Worm (Caenorhabditis elegans) whole organism, L2 larva: ENCODE data around the gene Y57A10C.9.

Experiments
- C34F6.9 ChIP-seq: fragments of 150-350 bp; optimal IDR thresholded peaks from 2 replicates; lab custom pipeline; 2014; ENCODE audit warnings: missing biosample characterization, missing genetic modification characterization
- F13H6.1 ChIP-seq: sonication (generic microtip); optimal IDR thresholded peaks from 2 replicates; lab custom pipeline; 2016; ENCODE audit warnings: missing genetic modification characterization, missing compliant biosample characterization
- Y55F3AM.14 ChIP-seq: fragments of 200-800 bp; sonication (Bioruptor generic); optimal IDR thresholded peaks from 2 replicates; lab custom pipeline; 2018; ENCODE audit warnings: mild to moderate bottlenecking, missing genetic modification characterization, missing compliant biosample characterization
- ZK546.5 ChIP-seq: sonication (generic microtip); optimal IDR thresholded peaks from 2 replicates; lab custom pipeline; 2017; ENCODE audit warnings: missing biosample characterization, missing genetic modification characterization
- alr-1 ChIP-seq: fragments of 150-350 bp; optimal IDR thresholded peaks from 2 replicates; lab custom pipeline; 2014; ENCODE audit warnings: missing biosample characterization, missing genetic modification characterization
- aly-2 ChIP-seq: fragments of 150-350 bp; optimal IDR thresholded peaks from 2 replicates; lab custom pipeline; 2014; ENCODE audit warnings: missing biosample characterization, missing genetic modification characterization
- ama-1 ChIP-seq: fragments of 150-350 bp; optimal IDR thresholded peaks from 2 replicates; lab custom pipeline; 2018; ENCODE audit warnings: inconsistent platforms
- blmp-1 ChIP-seq: sonication (generic microtip); optimal IDR thresholded peaks from 2 replicates; lab custom pipeline; 2017; ENCODE audit warnings: missing genetic modification characterization, mild to moderate bottlenecking, missing compliant biosample characterization, antibody characterized with exemption, moderate library complexity; ENCODE audit not compliant: insufficient read depth
- ceh-16 ChIP-seq: fragments of 150-350 bp; optimal IDR thresholded peaks from 2 replicates; lab custom pipeline; 2014; ENCODE audit warnings: missing biosample characterization, missing genetic modification characterization
- ceh-82 ChIP-seq: fragments of 150-350 bp; optimal IDR thresholded peaks from 2 replicates; lab custom pipeline; 2014; ENCODE audit warnings: missing biosample characterization, missing genetic modification characterization
- dmd-4 ChIP-seq: sonication (generic microtip); optimal IDR thresholded peaks from 2 replicates; lab custom pipeline; 2017; ENCODE audit warnings: missing biosample characterization, missing genetic modification characterization
- elt-3 ChIP-seq: sonication (generic microtip); optimal IDR thresholded peaks from 2 replicates; lab custom pipeline; 2017; ENCODE audit warnings: missing biosample characterization, missing genetic modification characterization
- lin-11 ChIP-seq: fragments of 150-350 bp; sonication (generic microtip); optimal IDR thresholded peaks from 2 replicates; lab custom pipeline; 2014; ENCODE audit warnings: missing biosample characterization, missing genetic modification characterization, inconsistent platforms, mixed read lengths
- lin-13 ChIP-seq: fragments of 150-350 bp; optimal IDR thresholded peaks from 2 replicates; lab custom pipeline; 2014; ENCODE audit warnings: missing biosample characterization, missing genetic modification reagents, missing genetic modification characterization
- mab-5 ChIP-seq: fragments of 150-350 bp; optimal IDR thresholded peaks from 2 replicates; lab custom pipeline; 2014; ENCODE audit warnings: missing biosample characterization, missing genetic modification characterization
- mbf-1 ChIP-seq: sonication (generic microtip); optimal IDR thresholded peaks from 2 replicates; lab custom pipeline; 2017; ENCODE audit warnings: missing biosample characterization, missing genetic modification characterization
- nhr-10 ChIP-seq: sonication (generic microtip); optimal IDR thresholded peaks from 2 replicates; lab custom pipeline; 2017; ENCODE audit warnings: missing biosample characterization, missing genetic modification characterization
- nhr-11 ChIP-seq: fragments of 150-350 bp; optimal IDR thresholded peaks from 2 replicates; lab custom pipeline; 2014; ENCODE audit warnings: missing biosample characterization, missing genetic modification characterization
- nhr-12 ChIP-seq: fragments of 150-350 bp; optimal IDR thresholded peaks from 2 replicates; lab custom pipeline; 2014; ENCODE audit warnings: missing biosample characterization, missing genetic modification characterization
- nhr-129 ChIP-seq: fragments of 150-350 bp; optimal IDR thresholded peaks from 2 replicates; lab custom pipeline; 2014; ENCODE audit warnings: missing biosample characterization, missing genetic modification characterization
- nhr-21 ChIP-seq: fragments of 150-350 bp; optimal IDR thresholded peaks from 2 replicates; lab custom pipeline; 2014; ENCODE audit warnings: missing biosample characterization, missing genetic modification characterization
- nhr-25 ChIP-seq: fragments of 150-350 bp; sonication (generic microtip); optimal IDR thresholded peaks from 3 replicates; lab custom pipeline; 2014; ENCODE audit warnings: missing biosample characterization, missing genetic modification characterization
- nhr-6 ChIP-seq: fragments of 150-350 bp; optimal IDR thresholded peaks from 2 replicates; lab custom pipeline; 2014; ENCODE audit warnings: missing biosample characterization, missing genetic modification characterization
- nhr-77 ChIP-seq: fragments of 150-350 bp; optimal IDR thresholded peaks from 2 replicates; lab custom pipeline; 2014; ENCODE audit warnings: missing biosample characterization, missing genetic modification characterization
- peb-1 ChIP-seq: fragments of 150-350 bp; optimal IDR thresholded peaks from 2 replicates; lab custom pipeline; 2014; ENCODE audit warnings: missing biosample characterization, missing genetic modification characterization
- sem-4 ChIP-seq: fragments of 150-350 bp; optimal IDR thresholded peaks from 2 replicates; lab custom pipeline; 2014; ENCODE audit warnings: missing biosample characterization, missing genetic modification reagents, missing genetic modification characterization
- skn-1 ChIP-seq: sonication (generic microtip); optimal IDR thresholded peaks from 2 replicates; lab custom pipeline; 2017; ENCODE audit warnings: missing biosample characterization, missing genetic modification characterization
- sma-9 ChIP-seq, 2 experiments: fragments of 150-350 bp in 1 of 2; sonication (generic microtip) in 1 of 2; optimal IDR thresholded peaks; 2 replicates each; lab custom pipeline; 2014 to 2016; ENCODE audit warnings: missing genetic modification characterization in 2 of 2, mild to moderate bottlenecking in 1 of 2, missing biosample characterization in 1 of 2, missing compliant biosample characterization in 1 of 2, missing genetic modification reagents in 1 of 2, moderate library complexity in 1 of 2
- unc-39 ChIP-seq: fragments of 150-350 bp; optimal IDR thresholded peaks from 2 replicates; lab custom pipeline; 2014; ENCODE audit warnings: missing biosample characterization, missing genetic modification characterization
- unc-62 ChIP-seq: fragments of 150-350 bp; optimal IDR thresholded peaks from 2 replicates; lab custom pipeline; 2014; ENCODE audit warnings: missing biosample characterization, missing genetic modification reagents, missing genetic modification characterization
- zag-1 ChIP-seq: fragments of 150-350 bp; optimal IDR thresholded peaks from 2 replicates; lab custom pipeline; 2014; ENCODE audit warnings: missing biosample characterization, missing genetic modification characterization
- ztf-1 ChIP-seq: fragments of 200-800 bp; sonication (Bioruptor generic); conservative IDR thresholded peaks from 2 replicates; pipeline ENCODE4 v1.3.6; 2022; ENCODE audit warnings: missing genetic modification characterization, missing compliant biosample characterization

The Y57A10C.9 gene

ce11 chrII:12471138-12471855 lies 33.0 kb upstream of the Y57A10C.9 start, which contains the start of the genes F15A4.5 and phat-8:
Gene F15A4.5 (minus strand): TSS chrII:12471238.
Gene phat-8 (plus strand): TSS chrII:12471805.
- no peak for TF ChIP-seq mab-5
- no peak for TF ChIP-seq peb-1 (tag; lab: Kevin White, UChicago)
- no peak for TF ChIP-seq unc-39
- no peak for TF ChIP-seq alr-1
- TF ChIP-seq Y55F3AM.14 (GFP tag; lab: Kevin White, UChicago), result no peak
- no peak for TF ChIP-seq ceh-16 (tag; lab: Kevin White, UChicago)
- no peak for TF ChIP-seq ama-1 (lab: Kevin White, UChicago)
- no peak for TF ChIP-seq lin-13 (GFP tag; lab: Kevin White, UChicago)
- no peak for TF ChIP-seq nhr-11 (tag; lab: Kevin White, UChicago)
- no peak for TF ChIP-seq dmd-4 (tag; lab: Kevin White, UChicago)
- no peak for TF ChIP-seq nhr-77
- no peak for TF ChIP-seq sma-9 (GFP tag; optimal IDR thresholded peaks at IDR 0.05; lab: Kevin White, UChicago)
- TF ChIP-seq sma-9 (tag; optimal IDR thresholded peaks at IDR 0.05; lab: Kevin White, UChicago), result no peak
- TF ChIP-seq nhr-129 (tag; lab: Kevin White, UChicago), result no peak
- TF ChIP-seq ZK546.5 (tag; lab: Kevin White, UChicago), result no peak
- no peak for TF ChIP-seq ceh-82 (tag; lab: Kevin White, UChicago)

- no peak for TF ChIP-seq lin-13 (GFP tag; lab: Kevin White, UChicago)
- no peak for TF ChIP-seq nhr-77
- no peak for TF ChIP-seq zag-1 (tag; lab: Kevin White, UChicago)
- no peak for TF ChIP-seq nhr-25 (tag; lab: Kevin White, UChicago)
- TF ChIP-seq dmd-4 (tag; lab: Kevin White, UChicago), result no peak
- no peak for TF ChIP-seq sem-4 (tag; lab: Kevin White, UChicago)
- no peak for TF ChIP-seq ama-1 (lab: Kevin White, UChicago)
- TF ChIP-seq C34F6.9, result no peak
Observed at ce11 chrII:12467047-12467446, 28.7 kb upstream of the Y57A10C.9 start, which contains the start of gene srg-16. Gene srg-16 (plus strand): TSS chrII:12467133.

- TF ChIP-seq blmp-1 (no peak), C34F6.9 (no peak), lin-11 (tag; lab: Kevin White, UChicago) (no peak), nhr-12 (tag; lab: Kevin White, UChicago) (no peak), lin-13 (GFP tag; lab: Kevin White, UChicago) (no peak), nhr-6 (no peak), nhr-25 (tag; lab: Kevin White, UChicago) (no peak), sem-4 (tag; lab: Kevin White, UChicago) (no peak), ztf-1 (GFP tag; lab: Robert Waterston, UW) (no peak), unc-62 (GFP tag; lab: Kevin White, UChicago) (no peak), ceh-82 (tag; lab: Kevin White, UChicago) (no peak), skn-1 (tag; lab: Kevin White, UChicago) (no peak), nhr-77 (no peak), aly-2 (tag; lab: Kevin White, UChicago) (no peak), F13H6.1 (tag; lab: Kevin White, UChicago) (no peak), sma-9 (GFP tag; optimal IDR thresholded peaks at IDR 0.05; lab: Kevin White, UChicago) (no peak), sma-9 (tag; optimal IDR thresholded peaks at IDR 0.05; lab: Kevin White, UChicago) (no peak), nhr-11 (tag; lab: Kevin White, UChicago) (no peak), nhr-21 (no peak), elt-3 (tag; lab: Kevin White, UChicago) (no peak), mbf-1 (no peak)
- TF ChIP-seq, all 48 proteins: peak for 0
Observed at ce11 chrII:12465557-12465956, 27.2 kb upstream of the Y57A10C.9 start, which contains the start of gene sre-37. Gene sre-37 (plus strand): TSS chrII:12465857.

- no peak for TF ChIP-seq ztf-1 (GFP tag; lab: Robert Waterston, UW)
- TF ChIP-seq nhr-10, result no peak
- no peak for TF ChIP-seq mab-5
Observed at ce11 chrII:12462244-12462643, 23.9 kb upstream of the Y57A10C.9 start, which contains the start of gene F15A4.2. Gene F15A4.2 (plus strand): TSS chrII:12462544.
